Worm (Caenorhabditis elegans): ENCODE results near the gene F19C7.4.

The F19C7.4 gene

DNA sequence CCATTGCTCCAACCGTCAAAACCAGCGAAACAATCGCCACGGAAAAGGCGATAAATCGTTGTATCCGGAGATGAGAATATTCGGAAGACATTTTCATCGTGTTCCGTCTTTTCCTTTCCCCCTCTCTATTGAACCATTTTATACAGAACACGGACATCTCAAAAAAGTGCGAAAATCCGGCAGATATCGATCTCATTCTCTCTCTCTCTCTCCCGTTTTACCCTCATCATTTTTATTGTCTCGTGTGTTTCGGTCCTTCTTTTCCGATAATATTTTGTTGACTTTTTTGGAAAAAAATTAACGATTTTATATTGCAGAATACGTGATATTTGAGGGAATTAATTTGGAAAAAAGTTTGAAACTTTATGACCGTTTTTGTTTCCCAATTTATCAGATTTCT lies 6.9 kb downstream of the F19C7.4 start, which contains the start of gene col-110:
Gene col-110, minus strand, starts transcription at position 101 of the 400 bp plus-strand sequence.
- TF ChIP-seq madf-8 (GFP tag; conservative IDR thresholded peaks at IDR 0.05): no peak
- no peak for TF ChIP-seq F33H1.4 (GFP tag; IDR thresholded peaks at IDR 0.05)
- no peak for TF ChIP-seq nhr-179 (tag; optimal IDR thresholded peaks at IDR 0.05)
- no peak for TF ChIP-seq C06A6.2 (GFP tag; conservative IDR thresholded peaks at IDR 0.05)
- TF ChIP-seq Y53G8AR.9 (GFP tag; conservative IDR thresholded peaks at IDR 0.05): no peak
- no peak for TF ChIP-seq somi-1 (GFP tag; optimal IDR thresholded peaks at IDR 0.05)
- no peak for TF ChIP-seq B0336.3 (GFP tag; IDR thresholded peaks at IDR 0.05)
- TF ChIP-seq unc-130 (GFP tag; optimal IDR thresholded peaks at IDR 0.05): no peak
- TF ChIP-seq bed-2 (GFP tag; IDR thresholded peaks at IDR 0.05): no peak
- no peak for TF ChIP-seq K12H6.12 (tag; optimal IDR thresholded peaks at IDR 0.05)
- no peak for TF ChIP-seq let-526 (GFP tag; IDR thresholded peaks at IDR 0.05)

- TF ChIP-seq ceh-27 (GFP tag; optimal IDR thresholded peaks at IDR 0.05): no peak
- no peak for TF ChIP-seq mxl-1 (tag; optimal IDR thresholded peaks at IDR 0.05)
- no peak for TF ChIP-seq efl-1 (GFP tag; optimal IDR thresholded peaks at IDR 0.05)
- no peak for TF ChIP-seq Y53F4B.3 (GFP tag; IDR thresholded peaks at IDR 0.05)
- no peak for TF ChIP-seq bed-2 (GFP tag; IDR thresholded peaks at IDR 0.05)
- TF ChIP-seq nhr-179 (tag; optimal IDR thresholded peaks at IDR 0.05): no peak
- TF ChIP-seq B0019.2 (GFP tag; conservative IDR thresholded peaks at IDR 0.05): no peak
- no peak for TF ChIP-seq B0261.1 (tag; optimal IDR thresholded peaks at IDR 0.05)
- no peak for TF ChIP-seq unc-130 (GFP tag; optimal IDR thresholded peaks at IDR 0.05)
- no peak for TF ChIP-seq mcd-1 (GFP tag; IDR thresholded peaks at IDR 0.05)
Measured at ce11 chrIV:4611740-4612139, 9.1 kb downstream of the F19C7.4 start.

- no peak for TF ChIP-seq ama-1 (optimal IDR thresholded peaks at IDR 0.05)
- no peak for TF ChIP-seq ama-1 (GFP tag; optimal IDR thresholded peaks at IDR 0.05)
- TF ChIP-seq lin-40 (tag; optimal IDR thresholded peaks at IDR 0.05): no peak
- no peak for TF ChIP-seq die-1 (tag; optimal IDR thresholded peaks at IDR 0.05)
- TF ChIP-seq ztf-6 (GFP tag; IDR thresholded peaks at IDR 0.05): no peak
- TF ChIP-seq hrde-1 (tag; optimal IDR thresholded peaks at IDR 0.05; ENCODE audit: borderline replicate concordance): no peak
- no peak for TF ChIP-seq tbp1 (GFP tag; optimal IDR thresholded peaks at IDR 0.05)
- TF ChIP-seq hlh-12 (tag; optimal IDR thresholded peaks at IDR 0.05): no peak
- TF ChIP-seq chd-7 (tag; optimal IDR thresholded peaks at IDR 0.05): no peak
- TF ChIP-seq mcd-1 (GFP tag; IDR thresholded peaks at IDR 0.05): no peak
Measured at ce11 chrIV:4612597-4612996, 9.9 kb downstream of the F19C7.4 start.

- TF ChIP-seq ztf-18 (tag; optimal IDR thresholded peaks at IDR 0.05) (no peak), atf-7 (tag; optimal IDR thresholded peaks at IDR 0.05) (no peak), xnd-1 (tag; optimal IDR thresholded peaks at IDR 0.05) (no peak), hrde-1 (tag; optimal IDR thresholded peaks at IDR 0.05; ENCODE audit: borderline replicate concordance) (no peak), sptf-2 (GFP tag; optimal IDR thresholded peaks at IDR 0.05) (no peak), lsl-1 (GFP tag; optimal IDR thresholded peaks at IDR 0.05) (no peak), zfh-2 (GFP tag; conservative IDR thresholded peaks at IDR 0.05) (no peak), ceh-40 (GFP tag; IDR thresholded peaks at IDR 0.05) (no peak), efl-1 (GFP tag; optimal IDR thresholded peaks at IDR 0.05) (no peak), ztf-3 (GFP tag; optimal IDR thresholded peaks at IDR 0.05) (no peak), rpc-1 (optimal IDR thresholded peaks at IDR 0.05) (no peak), rpc-1 (tag; optimal IDR thresholded peaks at IDR 0.05) (no peak), egl-18 (GFP tag; IDR thresholded peaks at IDR 0.05) (no peak), attf-5 (GFP tag; optimal IDR thresholded peaks at IDR 0.05) (no peak), nfya-1 (tag; optimal IDR thresholded peaks at IDR 0.05; ENCODE audit: borderline replicate concordance, insufficient read depth) (no peak), F55B11.4 (tag; optimal IDR thresholded peaks at IDR 0.05; ENCODE audit: borderline replicate concordance, insufficient read depth) (no peak), aptf-2 (GFP tag; conservative IDR thresholded peaks at IDR 0.05) (no peak), nfyb-1 (GFP tag; IDR thresholded peaks at IDR 0.05) (no peak)
Measured at ce11 chrIV:4613516-4613915, 10.9 kb downstream of the F19C7.4 start.
